Worm (Caenorhabditis elegans): Measurements from ENCODE around the gene tyra-2.

ce11 chrX:6989342-6989741, 16.0 kb downstream of the tyra-2 start, which contains the start of gene F01E11.18:
- no peak for TF ChIP-seq pag-3 (tag; optimal IDR thresholded peaks at IDR 0.05; ENCODE audit: borderline replicate concordance, insufficient read depth)
- TF ChIP-seq nhr-28 (tag; optimal IDR thresholded peaks at IDR 0.05) = no peak
- no peak for TF ChIP-seq ceh-63 (GFP tag; optimal IDR thresholded peaks at IDR 0.05)
- TF ChIP-seq ceh-82 (tag; optimal IDR thresholded peaks at IDR 0.05) = no peak
- TF ChIP-seq lir-3 (tag; optimal IDR thresholded peaks at IDR 0.05; ENCODE audit: poor library complexity) = no peak
- no peak for TF ChIP-seq nhr-11 (tag; optimal IDR thresholded peaks at IDR 0.05)
- no peak for TF ChIP-seq fos-1 (tag; optimal IDR thresholded peaks at IDR 0.05)

Measured in whole organism, L1 larva.